Worm (Caenorhabditis elegans): Measurements from ENCODE around the gene Y59H11AR.3.

The Y59H11AR.3 gene

ce11 chrIV:8595317-8595716 lies at the start of gene Y59H11AR.3:
Y59H11AR.3 (minus strand) TSS chrIV:8595417.
- no peak for TF ChIP-seq nhr-237 (tag; optimal IDR thresholded peaks at IDR 0.05)
- no peak for TF ChIP-seq lin-13 (GFP tag; optimal IDR thresholded peaks at IDR 0.05)
- no peak for TF ChIP-seq nhr-10 (tag; optimal IDR thresholded peaks at IDR 0.05)
- no peak for TF ChIP-seq nhr-12 (tag; optimal IDR thresholded peaks at IDR 0.05)
- TF ChIP-seq ceh-82 (tag; optimal IDR thresholded peaks at IDR 0.05) = no peak
- no peak for TF ChIP-seq R02D3.7 (tag; optimal IDR thresholded peaks at IDR 0.05)
- TF ChIP-seq sma-3 (GFP tag; optimal IDR thresholded peaks at IDR 0.05) = no peak

- no peak for TF ChIP-seq nhr-21 (tag; optimal IDR thresholded peaks at IDR 0.05)
- TF ChIP-seq ama-1 (optimal IDR thresholded peaks at IDR 0.05) = no peak
- no peak for TF ChIP-seq crh-2 (tag; optimal IDR thresholded peaks at IDR 0.05)
- TF ChIP-seq nhr-11 (tag; optimal IDR thresholded peaks at IDR 0.05) = no peak
- TF ChIP-seq elt-3 (tag; optimal IDR thresholded peaks at IDR 0.05) = no peak
- no peak for TF ChIP-seq unc-39 (tag; optimal IDR thresholded peaks at IDR 0.05)
- no peak for TF ChIP-seq R02D3.7 (tag; optimal IDR thresholded peaks at IDR 0.05)
- no peak for TF ChIP-seq sem-4 (tag; optimal IDR thresholded peaks at IDR 0.05)
- no peak for TF ChIP-seq mdl-1 (tag; optimal IDR thresholded peaks at IDR 0.05)
- no peak for TF ChIP-seq sma-9 (GFP tag; optimal IDR thresholded peaks at IDR 0.05)
- TF ChIP-seq sma-9 (tag; optimal IDR thresholded peaks at IDR 0.05) = no peak
- no peak for TF ChIP-seq lin-13 (GFP tag; optimal IDR thresholded peaks at IDR 0.05)
- no peak for TF ChIP-seq fos-1 (tag; optimal IDR thresholded peaks at IDR 0.05)
- TF ChIP-seq F13H6.1 (tag; optimal IDR thresholded peaks at IDR 0.05) = no peak
- no peak for TF ChIP-seq ztf-11 (tag; optimal IDR thresholded peaks at IDR 0.05)
- TF ChIP-seq mab-5 (tag; optimal IDR thresholded peaks at IDR 0.05) = no peak
- no peak for TF ChIP-seq ceh-16 (tag; optimal IDR thresholded peaks at IDR 0.05)
These were observed 49.2 kb upstream of the Y59H11AR.3 start, which contains the start of gene C49C8.3 for ce11 chrIV:8644432-8644831. C49C8.3 (plus strand) TSS chrIV:8644732.

ce11 chrIV:8638761-8639160 lies 43.5 kb upstream of the Y59H11AR.3 start, which contains the start of gene F42A9.9:
F42A9.9 (minus strand) TSS chrIV:8638861.
- no peak for TF ChIP-seq sma-9 (GFP tag; optimal IDR thresholded peaks at IDR 0.05)
- no peak for TF ChIP-seq sma-9 (tag; optimal IDR thresholded peaks at IDR 0.05)
- TF ChIP-seq nhr-77 (tag; optimal IDR thresholded peaks at IDR 0.05) = no peak
- no peak for TF ChIP-seq ceh-82 (tag; optimal IDR thresholded peaks at IDR 0.05)
- TF ChIP-seq nhr-11 (tag; optimal IDR thresholded peaks at IDR 0.05) = no peak
- no peak for TF ChIP-seq nhr-23 (tag; optimal IDR thresholded peaks at IDR 0.05)

ce11 chrIV:8631033-8631432 lies 35.8 kb upstream of the Y59H11AR.3 start, which contains the start of gene dgk-4:
dgk-4 (plus strand) TSS chrIV:8631333.
- TF ChIP-seq Y55F3AM.14 (GFP tag; optimal IDR thresholded peaks at IDR 0.05) (no peak), egl-27 (tag; optimal IDR thresholded peaks at IDR 0.05) (no peak), blmp-1 (tag; optimal IDR thresholded peaks at IDR 0.05; ENCODE audit: insufficient read depth) (no peak), nhr-23 (tag; optimal IDR thresholded peaks at IDR 0.05) (no peak), mab-5 (tag; optimal IDR thresholded peaks at IDR 0.05) (no peak), unc-62 (GFP tag; optimal IDR thresholded peaks at IDR 0.05) (no peak), lin-13 (GFP tag; optimal IDR thresholded peaks at IDR 0.05) (no peak), lin-39 (tag; optimal IDR thresholded peaks at IDR 0.05) (no peak), alr-1 (tag; optimal IDR thresholded peaks at IDR 0.05) (no peak), nhr-25 (tag; optimal IDR thresholded peaks at IDR 0.05) (no peak), R02D3.7 (tag; optimal IDR thresholded peaks at IDR 0.05) (no peak), skn-1 (tag; optimal IDR thresholded peaks at IDR 0.05) (no peak), elt-1 (tag; optimal IDR thresholded peaks at IDR 0.05) (no peak), ztf-1 (GFP tag; conservative IDR thresholded peaks at IDR 0.05) (no peak), nhr-129 (tag; optimal IDR thresholded peaks at IDR 0.05) (no peak)

- TF ChIP-seq egl-27 (tag; optimal IDR thresholded peaks at IDR 0.05) (no peak), peb-1 (tag; optimal IDR thresholded peaks at IDR 0.05) (no peak), nhr-10 (tag; optimal IDR thresholded peaks at IDR 0.05) (no peak), ztf-11 (tag; optimal IDR thresholded peaks at IDR 0.05) (no peak), unc-55 (GFP tag; optimal IDR thresholded peaks at IDR 0.05) (no peak), snpc-4 (tag; optimal IDR thresholded peaks at IDR 0.05) (no peak), ama-1 (optimal IDR thresholded peaks at IDR 0.05) (no peak), nhr-129 (tag; optimal IDR thresholded peaks at IDR 0.05) (no peak), nhr-25 (tag; optimal IDR thresholded peaks at IDR 0.05) (no peak), blmp-1 (tag; optimal IDR thresholded peaks at IDR 0.05; ENCODE audit: insufficient read depth) (no peak)
These were observed 35.0 kb upstream of the Y59H11AR.3 start for ce11 chrIV:8630243-8630642.
